Fruit fly (Drosophila melanogaster) whole organism, wandering third instar larva: ENCODE results near the gene CG7246.

Source experiments
- CrebA ChIP-seq: fragments of 200-800 bp; sonication (Bioruptor generic); optimal IDR thresholded peaks from 2 replicates; lab custom pipeline; 2016; ENCODE audit warnings: missing biosample characterization, mild to moderate bottlenecking, missing genetic modification characterization, borderline replicate concordance
- Hnf4 ChIP-seq: fragments of 200-800 bp; sonication (Bioruptor generic); optimal IDR thresholded peaks from 2 replicates; lab custom pipeline; 2016; ENCODE audit warnings: missing biosample characterization, mild to moderate bottlenecking, missing genetic modification characterization
- Hr78 ChIP-seq: fragments of >200 bp; optimal IDR thresholded peaks from 2 replicates; lab custom pipeline; 2017; ENCODE audit warnings: missing biosample characterization, missing genetic modification characterization
- Jra ChIP-seq: sonication (Bioruptor generic); optimal IDR thresholded peaks from 2 replicates; lab custom pipeline; 2016; ENCODE audit warnings: missing biosample characterization, missing genetic modification characterization
- Mio ChIP-seq: sonication (Bioruptor generic); optimal IDR thresholded peaks from 2 replicates; lab custom pipeline; 2016; ENCODE audit warnings: missing biosample characterization, missing genetic modification characterization
- Rel ChIP-seq, 2 experiments: fragments of 200-800 bp; sonication (Bioruptor generic) in 1 of 2; optimal IDR thresholded peaks; 2 replicates in 1 of 2; 3 replicates in 1 of 2; lab custom pipeline; 2016 to 2019; ENCODE audit warnings: mild to moderate bottlenecking in 2 of 2, missing biosample characterization in 2 of 2, missing genetic modification characterization in 2 of 2, moderate library complexity in 1 of 2
- Sp1 ChIP-seq: fragments of 200-800 bp; sonication (Bioruptor generic); optimal IDR thresholded peaks from 3 replicates; lab custom pipeline; 2019; ENCODE audit warnings: missing biosample characterization, mild to moderate bottlenecking, missing genetic modification characterization, moderate library complexity
- dmrt93B ChIP-seq: fragments of 200-800 bp; sonication (Bioruptor generic); optimal IDR thresholded peaks from 2 replicates; lab custom pipeline; 2018; ENCODE audit warnings: missing biosample characterization, mild to moderate bottlenecking, missing genetic modification characterization
- ey ChIP-seq: fragments of 200-800 bp; sonication (Bioruptor generic); optimal IDR thresholded peaks from 2 replicates; lab custom pipeline; 2016; ENCODE audit warnings: missing biosample characterization, missing genetic modification characterization
- h ChIP-seq: fragments of 200-800 bp; sonication (Bioruptor generic); optimal IDR thresholded peaks from 3 replicates; lab custom pipeline; 2016; ENCODE audit warnings: missing biosample characterization, mild to moderate bottlenecking, missing genetic modification characterization
- lola ChIP-seq: fragments of >200 bp; optimal IDR thresholded peaks from 2 replicates; lab custom pipeline; 2017; ENCODE audit warnings: missing biosample characterization, missing genetic modification characterization
- pan ChIP-seq: fragments of >200 bp; optimal IDR thresholded peaks from 2 replicates; lab custom pipeline; 2017
- psq ChIP-seq: fragments of 200-800 bp; sonication (Bioruptor generic); optimal IDR thresholded peaks from 3 replicates; lab custom pipeline; 2017; ENCODE audit warnings: missing biosample characterization, mild to moderate bottlenecking, missing genetic modification characterization, moderate library complexity
- sv ChIP-seq: fragments of 200-800 bp; sonication (Bioruptor generic); optimal IDR thresholded peaks from 3 replicates; lab custom pipeline; 2016; ENCODE audit warnings: missing biosample characterization, missing genetic modification characterization

dm6 chrX:9029416-9029815 is 51.4 kb downstream of the CG7246 start:
- TF ChIP-seq pan (lab: Kevin White, UChicago) (no peak), psq (GFP tag; lab: Kevin White, UChicago) (no peak), h (no peak), ey (GFP tag; lab: Kevin White, UChicago) (no peak), dmrt93B (GFP tag; lab: Kevin White, UChicago) (no peak), Rel (GFP tag; optimal IDR thresholded peaks at IDR 0.05; lab: Kevin White, UChicago) (no peak), Rel (tag; optimal IDR thresholded peaks at IDR 0.05; lab: Kevin White, UChicago) (no peak), CrebA (GFP tag; lab: Kevin White, UChicago) (no peak), Jra (GFP tag; lab: Kevin White, UChicago) (no peak), Sp1 (GFP tag; lab: Kevin White, UChicago) (no peak), Mio (GFP tag; lab: Kevin White, UChicago) (no peak), Hr78 (GFP tag; lab: Kevin White, UChicago) (no peak), Hnf4 (no peak), sv (GFP tag; lab: Kevin White, UChicago) (no peak), lola (GFP tag; lab: Kevin White, UChicago) (no peak)
